Worm (Caenorhabditis elegans) whole organism, L4/young adult: Measurements from ENCODE around the gene str-250.

Experiments used
- W03F9.2 ChIP-seq: fragments of 150-350 bp; optimal IDR thresholded peaks from 2 replicates; lab custom pipeline; 2014; ENCODE audit warnings: missing biosample characterization, missing genetic modification characterization
- dao-5 ChIP-seq: sonication (generic microtip); optimal IDR thresholded peaks from 2 replicates; lab custom pipeline; 2016; ENCODE audit warnings: missing genotype, missing genetic modification characterization, moderate library complexity, missing compliant biosample characterization
- him-1 ChIP-seq: sonication (generic microtip); optimal IDR thresholded peaks from 2 replicates; lab custom pipeline; 2016; ENCODE audit warnings: missing genotype, missing genetic modification reagents, missing genetic modification characterization, missing compliant biosample characterization

Gene str-250

DNA sequence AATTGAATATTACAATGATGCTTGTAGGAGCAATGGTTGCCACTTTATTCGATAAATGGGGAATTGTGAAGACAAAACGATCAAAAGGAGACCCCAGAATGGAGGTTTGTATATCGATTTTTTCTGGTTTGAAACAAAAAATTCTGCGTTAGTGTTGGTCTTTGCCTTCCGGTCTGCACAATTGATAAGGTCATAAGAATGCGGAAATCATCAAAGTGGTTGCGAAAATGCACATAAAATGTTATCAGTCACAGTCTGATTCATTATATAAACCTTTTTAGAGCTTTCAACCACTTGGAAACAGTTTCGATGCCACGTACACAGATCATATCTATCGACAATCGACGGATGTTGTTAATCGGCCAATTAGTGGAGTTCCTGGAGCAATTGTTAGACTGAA, 24.9 kb upstream of the str-250 start:
- TF ChIP-seq him-1 (tag; lab: Kevin White, UChicago) (no peak), dao-5 (tag; lab: Kevin White, UChicago) (no peak), W03F9.2 (no peak)

DNA sequence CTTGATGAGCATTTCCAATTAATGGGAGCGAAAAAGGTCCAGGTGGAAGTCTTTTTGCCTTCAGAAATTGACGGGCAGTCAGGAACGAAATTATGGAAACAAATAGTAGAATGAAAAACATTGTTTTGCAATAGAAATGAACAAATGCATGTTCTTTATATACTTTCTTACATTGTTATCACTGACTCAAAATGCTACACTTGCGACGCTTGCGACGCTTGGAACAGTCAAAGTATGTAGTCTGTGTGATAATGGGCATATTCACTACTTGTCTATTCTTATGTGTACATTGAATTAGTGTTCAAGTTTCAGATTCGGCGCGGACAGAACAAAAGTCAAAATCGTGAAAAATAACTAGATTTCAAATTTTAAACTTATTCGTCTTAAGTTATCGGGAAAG, 20.1 kb upstream of the str-250 start, which contains the start of gene cyp-35C1:
cyp-35C1 (minus strand) TSS at position 132 of the 400 bp plus-strand sequence.
- no peak for TF ChIP-seq him-1 (tag; lab: Kevin White, UChicago)
- TF ChIP-seq dao-5 (tag; lab: Kevin White, UChicago) = no peak
- TF ChIP-seq W03F9.2 = no peak

DNA sequence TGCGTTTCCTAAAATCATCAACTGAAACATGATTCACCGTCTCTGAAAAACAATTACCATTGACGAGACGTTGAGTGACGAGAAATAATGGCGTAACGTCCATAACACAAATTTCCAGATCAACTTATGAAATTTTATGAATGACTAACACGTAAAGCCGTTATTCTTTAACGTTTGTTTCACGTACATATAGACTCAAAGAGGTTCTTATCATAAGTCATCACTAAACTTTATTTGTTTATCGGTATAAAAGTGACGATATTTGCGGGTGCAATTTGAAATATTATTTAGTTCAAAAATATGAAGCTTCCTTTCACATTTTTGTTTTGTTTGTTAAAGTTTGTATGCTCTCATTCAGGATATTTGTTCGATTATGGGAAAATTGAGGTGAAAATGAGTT, 19.2 kb upstream of the str-250 start, which contains the start of gene oac-3:
oac-3 (plus strand) TSS at position 301 of the 400 bp plus-strand sequence.
- no peak for TF ChIP-seq dao-5 (tag; lab: Kevin White, UChicago)
- TF ChIP-seq him-1 (tag; lab: Kevin White, UChicago) = no peak
- TF ChIP-seq W03F9.2 = no peak

DNA sequence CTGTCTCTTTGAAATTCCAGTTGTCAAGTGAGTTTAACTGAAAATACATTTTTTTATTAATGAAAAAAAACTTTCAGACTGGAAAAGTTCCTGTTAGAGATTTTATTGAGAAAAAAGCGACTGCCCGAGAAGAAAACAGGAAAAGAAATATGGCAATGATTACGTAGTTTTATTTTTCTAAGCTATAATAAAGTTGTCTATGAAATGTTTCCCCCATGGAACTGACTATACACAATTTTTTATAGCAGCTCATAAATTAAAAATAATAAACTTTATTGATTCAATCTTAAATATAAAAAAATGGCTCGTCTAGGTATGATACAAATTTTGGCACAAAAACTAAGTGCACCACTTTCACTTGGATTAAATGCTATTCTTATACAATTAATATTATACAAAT, 15.9 kb upstream of the str-250 start, which contains the start of gene C06B3.1:
C06B3.1 (plus strand) TSS at position 301 of the 400 bp plus-strand sequence.
- TF ChIP-seq W03F9.2 (no peak), him-1 (tag; lab: Kevin White, UChicago) (no peak), dao-5 (tag; lab: Kevin White, UChicago) (no peak)

DNA sequence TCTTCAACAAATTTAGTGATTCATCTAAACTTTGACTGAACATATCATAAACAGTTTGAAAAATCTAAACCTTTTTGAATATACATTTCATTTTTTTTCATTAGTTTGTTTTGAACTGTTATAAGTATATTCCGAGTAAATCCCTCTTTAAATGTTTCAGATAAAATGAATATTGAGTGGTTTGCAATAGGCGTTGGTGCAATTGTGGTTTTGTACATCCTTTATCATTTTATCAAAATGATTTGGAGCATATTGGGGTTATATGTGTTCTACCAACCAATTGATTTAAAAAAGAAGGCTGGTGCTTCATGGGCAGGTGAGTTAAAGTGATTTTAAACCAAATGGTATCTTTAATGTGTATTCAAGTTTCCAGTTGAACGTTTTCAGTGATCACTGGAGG, 14.0 kb upstream of the str-250 start, which contains the start of gene stdh-3:
stdh-3 (plus strand) TSS at position 166 of the 400 bp plus-strand sequence.
- TF ChIP-seq dao-5 (tag; lab: Kevin White, UChicago) = no peak
- no peak for TF ChIP-seq him-1 (tag; lab: Kevin White, UChicago)
- TF ChIP-seq W03F9.2 = no peak

DNA sequence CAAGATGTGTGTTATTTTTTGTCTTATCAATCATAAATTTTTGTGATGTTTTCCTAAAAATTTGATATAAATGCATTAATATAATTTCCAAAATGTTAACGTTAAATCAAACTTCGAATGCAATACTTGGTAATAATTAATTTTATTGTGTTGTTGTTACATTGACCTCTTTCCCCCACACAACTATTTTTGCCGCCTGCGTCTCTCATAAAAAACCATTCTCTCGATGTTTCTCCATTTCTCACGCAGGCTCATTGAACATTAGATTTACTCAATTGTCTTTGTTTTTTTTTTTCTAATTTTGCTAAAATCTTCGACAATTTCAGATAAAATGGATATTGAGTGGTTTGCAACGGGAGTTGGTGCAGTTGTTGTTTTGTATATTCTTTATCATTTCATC, 12.3 kb upstream of the str-250 start, which contains the start of gene stdh-1:
stdh-1 (plus strand) TSS at position 327 of the 400 bp plus-strand sequence.
- no peak for TF ChIP-seq W03F9.2
- no peak for TF ChIP-seq dao-5 (tag; lab: Kevin White, UChicago)
- no peak for TF ChIP-seq him-1 (tag; lab: Kevin White, UChicago)

DNA sequence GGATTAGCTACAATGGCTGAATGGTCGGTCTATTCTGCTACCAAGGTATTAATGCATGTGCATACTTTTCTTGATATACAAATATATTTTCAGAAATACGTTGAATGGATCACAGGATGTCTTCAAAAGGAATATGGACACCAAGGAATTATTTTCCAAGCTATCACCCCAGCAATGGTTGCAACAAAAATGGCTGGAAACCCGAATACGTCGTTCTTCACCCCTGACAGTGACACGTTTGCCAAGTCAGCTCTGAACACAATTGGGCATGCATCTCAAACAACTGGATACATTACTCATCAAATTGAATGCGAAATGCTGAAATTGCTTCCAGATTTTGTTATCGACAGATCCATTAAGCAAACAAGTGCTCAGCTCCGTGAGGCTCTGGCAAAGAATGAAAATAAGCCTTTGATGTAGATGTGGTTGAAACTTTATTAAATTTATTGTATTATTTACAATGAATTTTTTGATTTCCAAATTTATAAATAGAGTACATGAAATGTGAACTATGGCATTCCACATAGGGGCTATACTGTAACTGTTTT, 10.8 kb upstream of the str-250 start:
- TF ChIP-seq dao-5 (tag; lab: Kevin White, UChicago) (no peak), W03F9.2 (no peak), him-1 (tag; lab: Kevin White, UChicago) (no peak)

DNA sequence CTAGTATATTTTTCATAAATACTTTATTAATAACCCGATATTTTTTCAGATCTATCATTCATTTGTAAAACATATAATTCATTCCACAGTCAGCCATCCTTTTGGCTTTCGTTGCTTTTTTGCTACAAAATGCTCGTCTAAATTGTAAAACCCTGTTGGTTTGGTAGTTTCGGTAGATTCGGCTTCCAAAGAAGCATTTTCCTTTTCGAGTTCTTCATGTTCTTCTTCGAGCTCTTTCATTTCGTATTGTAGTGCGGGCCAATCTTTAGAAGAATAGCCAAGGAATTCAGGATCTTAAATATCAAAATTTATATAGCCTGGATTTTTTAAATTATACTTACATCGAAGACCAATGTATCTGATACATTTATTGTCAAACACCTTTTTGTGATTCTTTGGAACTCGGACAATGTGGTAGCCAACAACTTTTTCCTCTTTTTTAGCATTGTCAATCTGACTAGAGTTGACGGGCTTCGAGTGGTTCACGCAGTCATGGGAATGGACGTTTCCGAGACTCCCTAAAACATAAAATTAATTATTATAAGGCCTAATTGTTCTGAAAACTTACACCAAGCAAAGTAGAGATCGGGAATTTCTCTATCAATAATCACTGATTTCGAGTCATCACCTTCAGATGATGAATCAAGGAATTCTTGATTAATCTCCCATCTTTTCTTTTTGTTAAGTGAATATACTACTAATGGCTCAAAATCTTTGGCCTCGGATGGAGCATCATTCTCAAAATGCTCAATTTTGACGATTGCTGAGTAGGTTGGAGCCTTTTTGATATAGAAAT, 10.1 kb upstream of the str-250 start:
- TF ChIP-seq W03F9.2 = no peak
- no peak for TF ChIP-seq him-1 (tag; lab: Kevin White, UChicago)
- TF ChIP-seq dao-5 (tag; lab: Kevin White, UChicago) = no peak

DNA sequence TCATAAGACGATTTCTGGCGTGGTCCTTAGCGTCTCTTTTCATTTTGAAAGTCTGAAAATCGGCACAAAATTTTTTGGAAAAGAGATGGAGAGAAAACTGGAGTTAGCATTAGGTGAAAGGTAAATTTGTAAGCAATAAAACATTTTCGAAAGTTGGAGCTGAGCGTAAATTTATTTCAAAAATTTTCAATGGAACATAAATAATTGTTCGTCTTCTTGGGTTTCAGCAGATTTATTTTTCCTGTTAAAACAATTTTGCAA, 9.6 kb upstream of the str-250 start, which contains the start of gene C06B3.6:
C06B3.6 (minus strand) TSS at position 52 of the 261 bp plus-strand sequence.
- no peak for TF ChIP-seq W03F9.2

DNA sequence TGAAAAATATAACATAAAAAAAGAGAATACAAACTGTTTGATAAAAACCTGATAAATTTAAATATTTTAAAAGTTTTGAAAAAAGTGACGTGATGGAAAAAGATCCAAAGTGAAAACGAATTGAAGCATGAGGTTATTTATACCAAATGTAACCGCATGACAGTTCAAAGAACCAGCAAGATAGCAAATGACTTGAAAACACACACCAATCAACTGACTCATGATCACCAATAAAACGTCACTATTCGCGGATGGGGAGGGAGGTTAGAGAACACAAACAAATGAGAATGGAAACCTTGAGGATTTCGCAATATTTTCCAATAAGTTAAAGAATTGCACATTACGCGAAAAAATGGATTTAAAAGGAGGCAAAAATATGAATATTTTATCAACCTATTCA, 9.0 kb upstream of the str-250 start, which contains the start of gene C06B3.7:
C06B3.7 (plus strand) TSS at position 287 of the 400 bp plus-strand sequence.
- TF ChIP-seq dao-5 (tag; lab: Kevin White, UChicago) = no peak
- no peak for TF ChIP-seq him-1 (tag; lab: Kevin White, UChicago)
- TF ChIP-seq W03F9.2 = peak; percentile 73

DNA sequence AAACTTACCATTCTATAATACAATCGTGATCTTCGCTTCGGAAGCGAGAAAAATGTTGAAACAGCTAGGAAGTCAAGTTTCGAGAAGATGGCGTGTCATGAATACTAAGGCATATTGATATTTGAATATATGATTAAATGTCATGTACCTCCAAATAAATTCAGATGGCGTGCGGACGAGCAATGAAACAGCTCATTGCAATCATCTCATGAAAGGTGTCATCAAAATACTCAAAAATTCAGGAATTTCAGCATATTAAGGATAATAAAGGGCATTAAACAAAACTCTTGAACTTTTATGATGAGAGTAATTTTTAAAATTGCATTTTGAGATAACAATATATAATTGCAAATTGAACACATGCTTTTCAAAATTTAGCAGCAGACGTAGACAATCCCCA, 3.1 kb upstream of the str-250 start, which contains the start of gene gcy-32:
gcy-32 (minus strand) TSS at position 101 of the 400 bp plus-strand sequence.
- TF ChIP-seq W03F9.2 = no peak
- no peak for TF ChIP-seq him-1 (tag; lab: Kevin White, UChicago)
- TF ChIP-seq dao-5 (tag; lab: Kevin White, UChicago) = no peak

DNA sequence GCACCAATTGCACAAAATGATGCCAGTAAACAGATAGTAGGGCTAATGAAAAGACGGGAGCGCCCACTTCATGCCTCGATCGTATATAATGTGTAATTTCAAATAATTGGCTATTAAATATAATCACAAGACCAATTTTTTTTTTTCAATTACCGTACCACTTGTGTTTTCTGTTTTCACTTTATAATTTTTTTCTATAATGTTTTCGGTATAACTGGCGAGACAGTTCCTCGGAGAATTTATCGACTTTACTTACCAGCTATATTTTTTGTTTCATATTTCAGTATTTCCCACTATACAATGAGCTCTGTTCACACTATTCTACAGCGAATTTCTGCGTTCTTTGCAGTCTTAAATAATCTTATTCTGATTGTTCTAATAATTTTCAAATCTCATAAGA, 2.2 kb upstream of the str-250 start, which contains the start of gene str-252:
str-252 (plus strand) TSS at position 301 of the 400 bp plus-strand sequence.
- TF ChIP-seq him-1 (tag; lab: Kevin White, UChicago) (no peak), dao-5 (tag; lab: Kevin White, UChicago) (no peak), W03F9.2 (no peak)

DNA sequence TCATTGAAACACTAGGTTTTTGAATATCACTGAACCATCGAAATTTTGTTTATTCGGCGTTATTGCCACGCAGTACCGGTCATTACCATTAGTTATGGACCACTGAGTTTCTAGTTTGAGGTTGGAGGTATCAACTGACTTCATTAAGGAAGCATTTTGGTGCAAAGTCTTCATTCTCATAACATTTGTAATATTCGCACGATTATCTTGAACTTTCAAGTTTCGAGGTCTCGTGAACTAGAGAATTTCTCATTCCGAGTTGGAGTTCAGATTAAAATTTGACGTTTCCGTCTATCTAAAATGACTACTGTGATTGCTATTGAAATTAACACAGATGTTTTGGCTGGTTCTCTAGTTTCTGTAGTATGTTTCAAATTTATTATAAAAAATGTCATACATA, 2.3 kb downstream of the str-250 start, which contains the start of gene srx-42:
srx-42 (plus strand) TSS at position 301 of the 400 bp plus-strand sequence.
- TF ChIP-seq W03F9.2 (no peak), him-1 (tag; lab: Kevin White, UChicago) (no peak)

DNA sequence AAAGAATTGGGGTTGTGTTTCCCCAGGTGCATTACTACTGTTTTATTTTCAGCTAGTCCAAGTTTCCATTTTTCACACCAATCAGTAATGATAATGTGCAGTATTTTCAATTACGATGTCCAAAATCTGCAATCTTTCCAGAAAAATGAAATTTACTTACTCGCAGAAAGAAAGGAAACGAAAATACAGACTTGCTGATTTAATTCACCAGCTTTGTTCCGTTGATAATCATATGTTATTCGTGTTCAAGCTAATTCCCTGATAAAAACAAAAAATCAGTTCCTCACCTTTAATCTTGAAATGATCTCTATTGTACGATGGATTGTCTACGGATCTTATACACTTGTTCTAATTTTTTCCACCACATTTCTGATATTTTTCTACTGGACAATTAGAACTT, 5.4 kb downstream of the str-250 start, which contains the start of gene srxa-11:
srxa-11 (plus strand) TSS at position 301 of the 400 bp plus-strand sequence.
- TF ChIP-seq him-1 (tag; lab: Kevin White, UChicago) (no peak), W03F9.2 (no peak), dao-5 (tag; lab: Kevin White, UChicago) (no peak)
